Fruit fly (Drosophila melanogaster) whole organism, embryonic: ENCODE data around the gene CG46467.

Source experiments
- Ada2b ChIP-seq: fragments of 200-800 bp; sonication (Bioruptor generic); IDR thresholded peaks from 2 replicates; pipeline ENCODE4 v1.3.6; 2022; ENCODE audit warnings: missing biosample characterization, missing genetic modification characterization
- B-H1 ChIP-seq: fragments of 200-800 bp; sonication (Bioruptor generic); IDR thresholded peaks from 3 replicates; pipeline ENCODE4 v1.3.6; 2022; ENCODE audit warnings: missing biosample characterization, missing genetic modification characterization
- Bgb ChIP-seq: fragments of 200-800 bp; sonication (Bioruptor generic); IDR thresholded peaks from 2 replicates; pipeline ENCODE4 v1.3.6; 2022; ENCODE audit warnings: missing biosample characterization, missing genetic modification characterization; ENCODE audit not compliant: partially characterized antibody
- CG10209 ChIP-seq: fragments of 200-800 bp; sonication (Bioruptor generic); optimal IDR thresholded peaks from 3 replicates; lab custom pipeline; 2017; ENCODE audit warnings: missing biosample characterization, mild to moderate bottlenecking, missing genetic modification characterization, missing genetic modification reagents
- CG10959 ChIP-seq: fragments of 200-800 bp; sonication (Bioruptor generic); IDR thresholded peaks from 2 replicates; pipeline ENCODE4 v1.3.6; 2022; ENCODE audit warnings: missing biosample characterization, missing genetic modification characterization
- CG11093 ChIP-seq: fragments of 200-800 bp; sonication (Bioruptor generic); IDR thresholded peaks from 3 replicates; pipeline ENCODE4 v1.3.6; 2022; ENCODE audit warnings: missing biosample characterization, missing genetic modification characterization
- CG1529 ChIP-seq: fragments of 200-800 bp; sonication (Bioruptor generic); optimal IDR thresholded peaks from 3 replicates; lab custom pipeline; 2018; ENCODE audit warnings: missing biosample characterization, missing genetic modification characterization
- CG16863 ChIP-seq: fragments of 200-800 bp; sonication (Bioruptor generic); optimal IDR thresholded peaks from 3 replicates; lab custom pipeline; 2016; ENCODE audit warnings: missing biosample characterization, missing genetic modification characterization
- CG17359 ChIP-seq: fragments of 200-800 bp; sonication (Bioruptor generic); optimal IDR thresholded peaks from 3 replicates; lab custom pipeline; 2018; ENCODE audit warnings: missing biosample characterization, mild to moderate bottlenecking, missing genetic modification characterization, moderate library complexity
- CG3847 ChIP-seq: fragments of 200-800 bp; sonication (Bioruptor generic); IDR thresholded peaks from 2 replicates; pipeline ENCODE4 v1.3.6; 2022; ENCODE audit warnings: missing biosample characterization, missing genetic modification characterization
- CG4282 ChIP-seq: fragments of 200-800 bp; sonication (Bioruptor generic); optimal IDR thresholded peaks from 2 replicates; lab custom pipeline; 2016; ENCODE audit warnings: missing biosample characterization, missing genetic modification characterization
- CG4404 ChIP-seq: fragments of 200-800 bp; sonication (Bioruptor generic); IDR thresholded peaks from 2 replicates; pipeline ENCODE4 v1.3.6; 2022; ENCODE audit warnings: missing biosample characterization, missing genetic modification characterization
- CG4707 ChIP-seq: fragments of 200-800 bp; sonication (Bioruptor generic); optimal IDR thresholded peaks from 2 replicates; lab custom pipeline; 2018; ENCODE audit warnings: missing biosample characterization, mild to moderate bottlenecking, missing genetic modification characterization, moderate library complexity
- CG7987 ChIP-seq: fragments of 200-800 bp; sonication (Bioruptor generic); optimal IDR thresholded peaks from 2 replicates; lab custom pipeline; 2018; ENCODE audit warnings: missing biosample characterization, mild to moderate bottlenecking, missing genetic modification characterization, moderate library complexity
- CG9797 ChIP-seq: fragments of 200-800 bp; sonication (Bioruptor generic); optimal IDR thresholded peaks from 3 replicates; lab custom pipeline; 2018; ENCODE audit warnings: missing biosample characterization, mild to moderate bottlenecking, missing genetic modification characterization
- Dad ChIP-seq: fragments of 200-800 bp; sonication (Bioruptor generic); optimal IDR thresholded peaks from 3 replicates; lab custom pipeline; 2016; ENCODE audit warnings: missing biosample characterization, missing genetic modification characterization
- HLH3B ChIP-seq: fragments of 200-800 bp; sonication (Bioruptor generic); IDR thresholded peaks from 2 replicates; pipeline ENCODE4 v1.3.6; 2022; ENCODE audit warnings: missing biosample characterization, missing genetic modification characterization
- Hr51 ChIP-seq, 2 experiments: fragments of 200-800 bp; sonication (Bioruptor generic); optimal IDR thresholded peaks; 2 replicates in 1 of 2; 3 replicates in 1 of 2; lab custom pipeline; 2016 to 2018; ENCODE audit warnings: missing biosample characterization in 2 of 2, missing genetic modification characterization in 2 of 2, mild to moderate bottlenecking in 1 of 2, moderate library complexity in 1 of 2
- MESR4 ChIP-seq: fragments of 200-800 bp; sonication (Bioruptor generic); optimal IDR thresholded peaks from 2 replicates; lab custom pipeline; 2018; ENCODE audit warnings: missing biosample characterization, mild to moderate bottlenecking, missing genetic modification characterization, moderate library complexity
- Mrtf ChIP-seq: fragments of 200-800 bp; sonication (Bioruptor generic); IDR thresholded peaks from 3 replicates; pipeline ENCODE4 v1.3.6; 2022; ENCODE audit warnings: missing biosample characterization, missing genetic modification characterization
- Optix ChIP-seq: fragments of 200-800 bp; sonication (Bioruptor generic); IDR thresholded peaks from 3 replicates; pipeline ENCODE4 v1.3.6; 2022; ENCODE audit warnings: missing biosample characterization, missing genetic modification characterization
- Sox100B ChIP-seq: fragments of 200-800 bp; sonication (Bioruptor generic); optimal IDR thresholded peaks from 3 replicates; lab custom pipeline; 2018; ENCODE audit warnings: missing biosample characterization, mild to moderate bottlenecking, missing genetic modification characterization
- Sox102F ChIP-seq: fragments of 200-800 bp; sonication (Bioruptor generic); optimal IDR thresholded peaks from 2 replicates; lab custom pipeline; 2018; ENCODE audit warnings: missing biosample characterization, mild to moderate bottlenecking, missing genetic modification characterization, moderate library complexity
- Vsx1 ChIP-seq: fragments of 200-800 bp; sonication (Bioruptor generic); optimal IDR thresholded peaks from 2 replicates; lab custom pipeline; 2017; ENCODE audit warnings: missing biosample characterization, mild to moderate bottlenecking, missing genetic modification characterization, missing genetic modification reagents
- aop ChIP-seq: fragments of 200-800 bp; sonication (Bioruptor generic); IDR thresholded peaks from 2 replicates; pipeline ENCODE4 v1.3.6; 2022; ENCODE audit warnings: missing biosample characterization, missing genetic modification characterization
- bsh ChIP-seq, 2 experiments: fragments of 200-800 bp; sonication (Bioruptor generic); optimal IDR thresholded peaks; 2 replicates each; lab custom pipeline; 2017 to 2018; ENCODE audit warnings: mild to moderate bottlenecking in 2 of 2, missing biosample characterization in 2 of 2, missing genetic modification characterization in 2 of 2, moderate library complexity in 1 of 2
- cg ChIP-seq: fragments of 200-800 bp; sonication (Bioruptor generic); optimal IDR thresholded peaks from 3 replicates; lab custom pipeline; 2019; ENCODE audit warnings: missing biosample characterization, mild to moderate bottlenecking, missing genetic modification characterization, moderate library complexity
- croc ChIP-seq: fragments of 200-800 bp; sonication (Bioruptor generic); conservative IDR thresholded peaks from 3 replicates; pipeline ENCODE4 v1.3.6; 2022; ENCODE audit warnings: missing biosample characterization, missing genetic modification characterization
- cwo ChIP-seq: fragments of 200-800 bp; sonication (Bioruptor generic); optimal IDR thresholded peaks from 3 replicates; lab custom pipeline; 2017; ENCODE audit warnings: missing biosample characterization, missing genetic modification characterization, mild to moderate bottlenecking, moderate library complexity, missing genetic modification reagents
- exex ChIP-seq: fragments of 200-800 bp; sonication (Bioruptor generic); optimal IDR thresholded peaks from 4 replicates; lab custom pipeline; 2018; ENCODE audit warnings: missing biosample characterization, mild to moderate bottlenecking, missing genetic modification characterization, moderate library complexity
- fd3F ChIP-seq: fragments of 200-800 bp; sonication (Bioruptor generic); optimal IDR thresholded peaks from 2 replicates; lab custom pipeline; 2018; ENCODE audit warnings: missing biosample characterization, mild to moderate bottlenecking, missing genetic modification characterization, moderate library complexity
- gcm ChIP-seq: fragments of 200-800 bp; sonication (Bioruptor generic); optimal IDR thresholded peaks from 2 replicates; lab custom pipeline; 2019; ENCODE audit warnings: missing biosample characterization, mild to moderate bottlenecking, missing genetic modification characterization, moderate library complexity
- hb ChIP-seq: fragments of 200-800 bp; sonication (Bioruptor generic); IDR thresholded peaks from 3 replicates; pipeline ENCODE4 v1.3.6; 2022; ENCODE audit warnings: missing biosample characterization, missing genetic modification characterization; ENCODE audit not compliant: partially characterized antibody
- hbn ChIP-seq: fragments of 200-800 bp; sonication (Bioruptor generic); IDR thresholded peaks from 2 replicates; pipeline ENCODE4 v1.3.6; 2022; ENCODE audit warnings: missing biosample characterization, missing genetic modification characterization; ENCODE audit not compliant: partially characterized antibody
- hth ChIP-seq: fragments of >200 bp; optimal IDR thresholded peaks from 2 replicates; lab custom pipeline; 2017; ENCODE audit warnings: inconsistent platforms
- mld ChIP-seq: fragments of 200-800 bp; sonication (Bioruptor generic); IDR thresholded peaks from 3 replicates; pipeline ENCODE4 v1.3.6; 2022; ENCODE audit warnings: missing biosample characterization, missing genetic modification characterization; ENCODE audit not compliant: partially characterized antibody
- nerfin-1 ChIP-seq: fragments of 200-800 bp; sonication (Bioruptor generic); optimal IDR thresholded peaks from 3 replicates; lab custom pipeline; 2019; ENCODE audit warnings: missing biosample characterization, mild to moderate bottlenecking, missing genetic modification characterization, moderate library complexity
- odd ChIP-seq: fragments of 200-800 bp; sonication (Bioruptor generic); optimal IDR thresholded peaks from 2 replicates; lab custom pipeline; 2017; ENCODE audit warnings: missing biosample characterization, mild to moderate bottlenecking, missing genetic modification characterization
- p53 ChIP-seq: fragments of 200-800 bp; sonication (Bioruptor generic); optimal IDR thresholded peaks from 2 replicates; lab custom pipeline; 2016; ENCODE audit warnings: missing biosample characterization, missing genetic modification characterization
- pnt ChIP-seq: fragments of 200-800 bp; sonication (Bioruptor generic); optimal IDR thresholded peaks from 3 replicates; lab custom pipeline; 2016; ENCODE audit warnings: missing biosample characterization, missing genetic modification characterization
- ranshi ChIP-seq: fragments of 200-800 bp; sonication (Bioruptor generic); IDR thresholded peaks from 2 replicates; pipeline ENCODE4 v1.3.6; 2022; ENCODE audit warnings: missing biosample characterization, missing genetic modification characterization
- run ChIP-seq: fragments of 200-800 bp; sonication (Bioruptor generic); optimal IDR thresholded peaks from 3 replicates; lab custom pipeline; 2018; ENCODE audit warnings: missing biosample characterization, mild to moderate bottlenecking, missing genetic modification characterization
- sens-2 ChIP-seq: fragments of 200-800 bp; sonication (Bioruptor generic); IDR thresholded peaks from 2 replicates; pipeline ENCODE4 v1.3.6; 2022; ENCODE audit warnings: missing biosample characterization, missing genetic modification characterization
- shn ChIP-seq: fragments of 200-800 bp; sonication (Bioruptor generic); optimal IDR thresholded peaks from 3 replicates; lab custom pipeline; 2016; ENCODE audit warnings: missing biosample characterization, missing genetic modification characterization
- sob ChIP-seq: fragments of 200-800 bp; sonication (Bioruptor generic); IDR thresholded peaks from 2 replicates; pipeline ENCODE4 v1.3.6; 2022; ENCODE audit warnings: missing biosample characterization, missing genetic modification characterization
- tgo ChIP-seq: fragments of 200-800 bp; sonication (Bioruptor generic); IDR thresholded peaks from 3 replicates; pipeline ENCODE4 v1.3.6; 2022; ENCODE audit warnings: missing biosample characterization, missing genetic modification characterization
- unpg ChIP-seq: fragments of 200-800 bp; sonication (Bioruptor generic); optimal IDR thresholded peaks from 3 replicates; lab custom pipeline; 2018; ENCODE audit warnings: missing biosample characterization, mild to moderate bottlenecking, missing genetic modification characterization, moderate library complexity
- usp ChIP-seq: fragments of >200 bp; optimal IDR thresholded peaks from 2 replicates; lab custom pipeline; 2017; ENCODE audit warnings: missing biosample characterization, missing genetic modification characterization
- vfl ChIP-seq: fragments of 200-800 bp; sonication (Bioruptor generic); optimal IDR thresholded peaks from 2 replicates; lab custom pipeline; 2016; ENCODE audit warnings: missing biosample characterization, missing genetic modification characterization
- wor ChIP-seq: fragments of 200-800 bp; sonication (Bioruptor generic); IDR thresholded peaks from 2 replicates; pipeline ENCODE4 v1.3.6; 2022; ENCODE audit warnings: missing biosample characterization, missing genetic modification characterization

The CG46467 gene

DNA sequence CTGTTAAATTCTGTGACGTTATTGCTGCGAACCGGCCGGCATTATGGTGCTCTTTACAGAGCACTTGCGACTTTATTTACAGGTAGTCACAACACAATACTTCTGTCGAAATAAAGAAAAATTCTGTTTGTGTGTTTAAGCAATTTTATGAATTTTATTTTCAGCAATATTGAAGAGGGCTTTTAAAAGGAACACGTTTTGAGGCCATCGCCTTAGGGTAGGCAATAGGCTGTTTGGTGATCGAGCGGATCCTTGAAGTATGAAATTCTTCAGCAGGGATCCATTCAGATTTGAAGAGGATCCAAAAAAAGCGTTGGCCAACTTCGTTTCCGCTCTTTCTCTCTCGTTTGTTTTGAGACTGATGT, 746 bp upstream of the CG46467 start (continued):
- TF ChIP-seq CG4404 (peak; percentile 68; the same call in 1 of the 2 replicates), usp (no peak), nerfin-1 (tag; lab: Kevin White, UChicago) (no peak), hth (lab: Kevin White, UChicago) (no peak), Sox100B (peak; percentile 84), cg (GFP tag; lab: Kevin White, UChicago) (no peak), vfl (peak; percentile 84), HLH3B (GFP tag; lab: Robert Waterston, UW) (peak; percentile 71), CG4707 (GFP tag; lab: Kevin White, UChicago) (no peak), Dad (GFP tag; lab: Kevin White, UChicago) (peak; percentile 80), Hr51 (GFP tag; optimal IDR thresholded peaks at IDR 0.05; lab: Kevin White, UChicago) (peak; percentile 19 to 88), sens-2 (no peak), bsh (GFP tag; optimal IDR thresholded peaks at IDR 0.05; lab: Kevin White, UChicago) (peak; percentile 49 to 50), CG16863 (peak; percentile 69), CG9797 (GFP tag; lab: Kevin White, UChicago) (no peak), unpg (GFP tag; lab: Kevin White, UChicago) (peak; percentile 70), cwo (GFP tag; lab: Kevin White, UChicago) (peak; percentile 59), Sox102F (peak; percentile 80), CG4282 (peak; percentile 41), run (no peak), hbn (no peak), exex (tag; lab: Kevin White, UChicago) (no peak), odd (GFP tag; lab: Kevin White, UChicago) (peak; percentile 47), CG7987 (GFP tag; lab: Kevin White, UChicago) (peak; percentile 22), CG10959 (GFP tag; lab: Robert Waterston, UW) (no peak), CG3847 (GFP tag; lab: Robert Waterston, UW) (peak; percentile 69), CG17359 (tag; lab: Kevin White, UChicago) (peak; percentile 80), aop (GFP tag; lab: Robert Waterston, UW) (no peak), gcm (GFP tag; lab: Kevin White, UChicago) (no peak), Ada2b (GFP tag; lab: Robert Waterston, UW) (peak; percentile 70), MESR4 (GFP tag; lab: Kevin White, UChicago) (no peak), Optix (peak; percentile 43; the same call in 2 of the 3 replicates), fd3F (GFP tag; lab: Kevin White, UChicago) (peak; percentile 73), shn (GFP tag; lab: Kevin White, UChicago) (peak; percentile 97), sob (no peak; the same call in 1 of the 2 replicates), p53 (GFP tag; lab: Kevin White, UChicago) (no peak), CG10209 (GFP tag; lab: Kevin White, UChicago) (peak; percentile 83), tgo (GFP tag; lab: Robert Waterston, UW) (peak; percentile 73), Bgb (GFP tag; lab: Robert Waterston, UW) (no peak), hb (GFP tag; lab: Robert Waterston, UW) (no peak), CG11093 (GFP tag; lab: Robert Waterston, UW) (peak; percentile 75; the same call in 2 of the 3 replicates), croc (GFP tag; lab: Robert Waterston, UW) (peak; percentile 51; the same call in 2 of the 3 replicates), Vsx1 (GFP tag; lab: Kevin White, UChicago) (peak; percentile 35), CG1529 (peak; percentile 30), wor (GFP tag; lab: Robert Waterston, UW) (peak; percentile 57), Mrtf (GFP tag; lab: Robert Waterston, UW) (peak; percentile 63), ranshi (GFP tag; lab: Robert Waterston, UW) (peak; percentile 78; the same call in 1 of the 2 replicates), mld (GFP tag; lab: Robert Waterston, UW) (no peak), pnt (peak; percentile 84), B-H1 (GFP tag; lab: Robert Waterston, UW) (peak; percentile 69; the same call in 2 of the 3 replicates)
